Fruit fly (Drosophila melanogaster) whole organism, wandering third instar larva: ENCODE measurements around the gene CG14234.

Source experiments
- Abd-B ChIP-seq: fragments of >200 bp; optimal IDR thresholded peaks from 2 replicates; lab custom pipeline; 2017; ENCODE audit warnings: missing biosample characterization, missing genetic modification characterization
- Dfd ChIP-seq: fragments of >200 bp; optimal IDR thresholded peaks from 2 replicates; lab custom pipeline; 2017; ENCODE audit warnings: missing biosample characterization, missing genetic modification characterization
- Dif ChIP-seq: fragments of 200-275, 200-300 bp; sonication (Bioruptor generic); optimal IDR thresholded peaks from 2 replicates; lab custom pipeline; 2018; ENCODE audit warnings: missing biosample characterization, missing genetic modification characterization; ENCODE audit not compliant: partially characterized antibody
- Hnf4 ChIP-seq: fragments of 200-800 bp; sonication (Bioruptor generic); optimal IDR thresholded peaks from 2 replicates; lab custom pipeline; 2016; ENCODE audit warnings: missing biosample characterization, mild to moderate bottlenecking, missing genetic modification characterization
- Hr78 ChIP-seq: fragments of >200 bp; optimal IDR thresholded peaks from 2 replicates; lab custom pipeline; 2017; ENCODE audit warnings: missing biosample characterization, missing genetic modification characterization
- Mio ChIP-seq: sonication (Bioruptor generic); optimal IDR thresholded peaks from 2 replicates; lab custom pipeline; 2016; ENCODE audit warnings: missing biosample characterization, missing genetic modification characterization
- OdsH ChIP-seq: fragments of 200-800 bp; sonication (Bioruptor generic); optimal IDR thresholded peaks from 2 replicates; lab custom pipeline; 2016; ENCODE audit warnings: missing biosample characterization, mild to moderate bottlenecking, missing genetic modification characterization
- Sp1 ChIP-seq: fragments of 200-800 bp; sonication (Bioruptor generic); optimal IDR thresholded peaks from 3 replicates; lab custom pipeline; 2019; ENCODE audit warnings: missing biosample characterization, mild to moderate bottlenecking, missing genetic modification characterization, moderate library complexity
- h ChIP-seq: fragments of 200-800 bp; sonication (Bioruptor generic); optimal IDR thresholded peaks from 3 replicates; lab custom pipeline; 2016; ENCODE audit warnings: missing biosample characterization, mild to moderate bottlenecking, missing genetic modification characterization
- lola ChIP-seq: fragments of >200 bp; optimal IDR thresholded peaks from 2 replicates; lab custom pipeline; 2017; ENCODE audit warnings: missing biosample characterization, missing genetic modification characterization
- pan ChIP-seq: fragments of >200 bp; optimal IDR thresholded peaks from 2 replicates; lab custom pipeline; 2017
- psq ChIP-seq: fragments of 200-800 bp; sonication (Bioruptor generic); optimal IDR thresholded peaks from 3 replicates; lab custom pipeline; 2017; ENCODE audit warnings: missing biosample characterization, mild to moderate bottlenecking, missing genetic modification characterization, moderate library complexity
- rgr ChIP-seq: fragments of 200-800 bp; sonication (Bioruptor generic); optimal IDR thresholded peaks from 3 replicates; lab custom pipeline; 2016; ENCODE audit warnings: missing biosample characterization, mild to moderate bottlenecking, missing genetic modification characterization
- usp ChIP-seq: fragments of >200 bp; optimal IDR thresholded peaks from 2 replicates; lab custom pipeline; 2017; ENCODE audit warnings: missing biosample characterization, missing genetic modification characterization

- TF ChIP-seq lola = no peak
- no peak for TF ChIP-seq pan (lab: Kevin White, UChicago)
- TF ChIP-seq psq (GFP tag; lab: Kevin White, UChicago) = no peak
- TF ChIP-seq usp (GFP tag; lab: Kevin White, UChicago) = no peak
- no peak for TF ChIP-seq Sp1 (GFP tag; lab: Kevin White, UChicago)
- no peak for TF ChIP-seq rgr (GFP tag; lab: Kevin White, UChicago)
- TF ChIP-seq Mio (GFP tag; lab: Kevin White, UChicago) = no peak
- no peak for TF ChIP-seq Dfd (GFP tag; lab: Kevin White, UChicago)
- TF ChIP-seq Hr78 (GFP tag; lab: Kevin White, UChicago) = no peak
- no peak for TF ChIP-seq Dif
- TF ChIP-seq h (GFP tag; lab: Kevin White, UChicago) = no peak
- no peak for TF ChIP-seq OdsH (GFP tag; lab: Kevin White, UChicago)
- TF ChIP-seq Abd-B = no peak
- TF ChIP-seq Hnf4 (GFP tag; lab: Kevin White, UChicago) = no peak
These were observed 4.5 kb upstream of the CG14234 start, which contains the start of gene AP-1-2beta for dm6 chrX:19730844-19731243.
